Worm (Caenorhabditis elegans) whole organism, L3 larva: ENCODE results near the gene dat-1.

Source experiments
- ama-1 ChIP-seq: fragments of 150-350 bp; optimal IDR thresholded peaks from 2 replicates; lab custom pipeline; 2018
- ceh-16 ChIP-seq: sonication (generic microtip); optimal IDR thresholded peaks from 2 replicates; lab custom pipeline; 2017; ENCODE audit warnings: missing biosample characterization, missing genetic modification characterization
- hmg-11 ChIP-seq: sonication (generic microtip); optimal IDR thresholded peaks from 2 replicates; lab custom pipeline; 2016; ENCODE audit warnings: missing genetic modification characterization, missing compliant biosample characterization
- lin-15B ChIP-seq: fragments of 150-350 bp; optimal IDR thresholded peaks from 2 replicates; lab custom pipeline; 2014; ENCODE audit warnings: missing biosample characterization, missing genetic modification characterization
- nhr-77 ChIP-seq: fragments of 150-350 bp; optimal IDR thresholded peaks from 2 replicates; lab custom pipeline; 2014; ENCODE audit warnings: missing biosample characterization, missing genetic modification characterization
- zag-1 ChIP-seq: fragments of 150-350 bp; optimal IDR thresholded peaks from 2 replicates; lab custom pipeline; 2014; ENCODE audit warnings: missing biosample characterization, missing genetic modification characterization
- ztf-11 ChIP-seq: fragments of 150-350 bp; optimal IDR thresholded peaks from 2 replicates; lab custom pipeline; 2014; ENCODE audit warnings: missing biosample characterization, missing genetic modification characterization

- TF ChIP-seq zag-1 (tag; lab: Kevin White, UChicago), result no peak
- TF ChIP-seq ztf-11 (tag; lab: Kevin White, UChicago), result no peak
- TF ChIP-seq ceh-16 (tag; lab: Kevin White, UChicago), result no peak
- no peak for TF ChIP-seq hmg-11 (tag; lab: Kevin White, UChicago)
- no peak for TF ChIP-seq ama-1 (lab: Kevin White, UChicago)
- TF ChIP-seq nhr-77, result no peak
- TF ChIP-seq lin-15B (tag; lab: Kevin White, UChicago), result no peak
Observed at ce11 chrIII:9247221-9247620, 4.4 kb downstream of the dat-1 start, which contains the start of gene T02C1.1.
